Fruit fly (Drosophila melanogaster) S2 (cell line): Measurements from ENCODE around the gene CG33268.

Experiments
- CG8478 ChIP-seq: fragments of >200 bp; optimal IDR thresholded peaks from 2 replicates; lab custom pipeline; 2018
- CTCF ChIP-seq, 2 experiments: fragments of >200 bp; optimal IDR thresholded peaks; 2 replicates each; lab custom pipeline; 2018

CG33268 gene

dm6 chr3L:11591131-11591530 lies at the start of gene CG33268:
CG33268 (minus strand) TSS chr3L:11591231.
- TF ChIP-seq CG8478 (lab: Kevin White, UChicago) = no peak
- TF ChIP-seq CTCF (optimal IDR thresholded peaks at IDR 0.05; lab: Kevin White, UChicago) = no peak

dm6 chr3L:11636829-11637228 lies 45.8 kb upstream of the CG33268 start:
- TF ChIP-seq CG8478 (lab: Kevin White, UChicago) (no peak), CTCF (optimal IDR thresholded peaks at IDR 0.05; lab: Kevin White, UChicago) (no peak)

dm6 chr3L:11634551-11634950 lies 43.5 kb upstream of the CG33268 start:
- no peak for TF ChIP-seq CG8478 (lab: Kevin White, UChicago)
- TF ChIP-seq CTCF (optimal IDR thresholded peaks at IDR 0.05; lab: Kevin White, UChicago) = no peak

- no peak for TF ChIP-seq CTCF (optimal IDR thresholded peaks at IDR 0.05; lab: Kevin White, UChicago)
- no peak for TF ChIP-seq CG8478 (lab: Kevin White, UChicago)
Observed at dm6 chr3L:11631092-11631491, 40.1 kb upstream of the CG33268 start, which contains the start of gene CG32091. CG32091 (plus strand) TSS chr3L:11631392.

dm6 chr3L:11630684-11631083 lies 39.7 kb upstream of the CG33268 start:
- TF ChIP-seq CG8478 (lab: Kevin White, UChicago) (no peak), CTCF (optimal IDR thresholded peaks at IDR 0.05; lab: Kevin White, UChicago) (no peak)

dm6 chr3L:11627819-11628483 lies 36.9 kb upstream of the CG33268 start, which contains the start of gene Apt1:
Apt1 (plus strand) TSS chr3L:11628037.
- TF ChIP-seq CTCF (optimal IDR thresholded peaks at IDR 0.05; lab: Kevin White, UChicago) (peak in 1 of 2 experiments; percentile 16), CG8478 (lab: Kevin White, UChicago) (no peak)

dm6 chr3L:11626229-11626826 lies 35.3 kb upstream of the CG33268 start, which contains the start of gene PCID2:
PCID2 (plus strand) TSS chr3L:11626441.
- no peak for TF ChIP-seq CTCF (optimal IDR thresholded peaks at IDR 0.05; lab: Kevin White, UChicago)
- TF ChIP-seq CG8478 (lab: Kevin White, UChicago) = no peak

dm6 chr3L:11625634-11626175 lies 34.7 kb upstream of the CG33268 start, which contains the start of gene CG6083:
CG6083 (minus strand) TSS chr3L:11626125.
- no peak for TF ChIP-seq CG8478 (lab: Kevin White, UChicago)
- TF ChIP-seq CTCF (optimal IDR thresholded peaks at IDR 0.05; lab: Kevin White, UChicago) = no peak

dm6 chr3L:11624281-11624680 lies 33.2 kb upstream of the CG33268 start, which contains the start of gene Akr1B:
Akr1B (minus strand) TSS chr3L:11624381.
- no peak for TF ChIP-seq CTCF (optimal IDR thresholded peaks at IDR 0.05; lab: Kevin White, UChicago)
- TF ChIP-seq CG8478 (lab: Kevin White, UChicago) = no peak

- no peak for TF ChIP-seq CTCF (optimal IDR thresholded peaks at IDR 0.05; lab: Kevin White, UChicago)
- TF ChIP-seq CG8478 (lab: Kevin White, UChicago) = no peak
Observed at dm6 chr3L:11623245-11623883, 32.3 kb upstream of the CG33268 start.

- TF ChIP-seq CTCF (optimal IDR thresholded peaks at IDR 0.05; lab: Kevin White, UChicago) (no peak), CG8478 (lab: Kevin White, UChicago) (no peak)
Observed at dm6 chr3L:11622750-11623149, 31.7 kb upstream of the CG33268 start.

- TF ChIP-seq CG8478 (lab: Kevin White, UChicago) (no peak), CTCF (optimal IDR thresholded peaks at IDR 0.05; lab: Kevin White, UChicago) (no peak)
Observed at dm6 chr3L:11620001-11620400, 29.0 kb upstream of the CG33268 start, which contains the start of gene Muc68Ca. Muc68Ca (minus strand) TSS chr3L:11620101.

dm6 chr3L:11609835-11610234 lies 18.8 kb upstream of the CG33268 start, which contains the start of gene CG42832:
CG42832 (plus strand) TSS chr3L:11610135.
- TF ChIP-seq CG8478 (lab: Kevin White, UChicago) (no peak), CTCF (optimal IDR thresholded peaks at IDR 0.05; lab: Kevin White, UChicago) (no peak)

- no peak for TF ChIP-seq CTCF (optimal IDR thresholded peaks at IDR 0.05; lab: Kevin White, UChicago)
Observed at dm6 chr3L:11609153-11609809, 18.2 kb upstream of the CG33268 start, which contains the start of gene Duba. Duba (minus strand) TSS chr3L:11609465.
